Fruit fly (Drosophila melanogaster): ENCODE results near the gene CG14262.
A peak's percentile ranks its signal among the peaks of the same experiment; 100 is the strongest.

CG14262 gene

DNA sequence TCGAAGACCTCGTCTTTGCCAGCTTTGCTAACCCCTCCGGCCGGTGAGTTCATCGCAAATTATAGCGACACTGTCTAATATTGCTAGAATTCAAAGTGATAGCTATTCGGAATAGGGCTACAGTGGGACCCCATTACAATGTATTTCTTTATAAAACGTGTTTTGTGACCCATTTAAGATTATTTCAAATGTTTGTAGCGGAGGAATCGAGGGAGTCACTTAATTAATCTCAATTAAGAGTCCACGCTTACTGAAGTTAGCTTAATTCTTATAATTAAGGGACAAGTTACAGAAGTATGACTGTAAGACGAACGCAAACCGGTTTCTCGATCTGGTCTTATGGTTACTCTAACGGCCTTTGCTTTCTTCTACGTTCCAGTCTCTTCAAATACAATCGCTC is 24.4 kb upstream of the CG14262 start (continued):
- TF ChIP-seq CG11695 (GFP tag; IDR thresholded peaks at IDR 0.05) (0 out of 3 replicates have a peak, but pooled peaks have one; percentile 27), bigmax (GFP tag; optimal IDR thresholded peaks at IDR 0.05) (no peak), dati (GFP tag; IDR thresholded peaks at IDR 0.05) (no peak), gcm (GFP tag; optimal IDR thresholded peaks at IDR 0.05) (no peak), grau (tag; optimal IDR thresholded peaks at IDR 0.05) (peak; percentile 92), Optix (GFP tag; IDR thresholded peaks at IDR 0.05) (no peak), sens (GFP tag) (peak; percentile 91), sima (GFP tag; optimal IDR thresholded peaks at IDR 0.05) (no peak), D (optimal IDR thresholded peaks at IDR 0.05) (no peak), D (GFP tag; optimal IDR thresholded peaks at IDR 0.05) (no peak), CG8765 (GFP tag; IDR thresholded peaks at IDR 0.05) (peak; percentile 30; the same call in 1 of the 2 replicates), CG18476 (GFP tag; optimal IDR thresholded peaks at IDR 0.05) (peak; percentile 21), nmo (GFP tag; optimal IDR thresholded peaks at IDR 0.05) (peak; percentile 37), Med (GFP tag) (peak; percentile 93), CG30020 (tag; optimal IDR thresholded peaks at IDR 0.05) (no peak), HmgZ (tag; optimal IDR thresholded peaks at IDR 0.05) (peak; percentile 10), ind (GFP tag; optimal IDR thresholded peaks at IDR 0.05) (peak; percentile 45), Hr78 (GFP tag; optimal IDR thresholded peaks at IDR 0.05) (no peak), CG17186 (GFP tag; optimal IDR thresholded peaks at IDR 0.05) (no peak), Xrp1 (GFP tag; IDR thresholded peaks at IDR 0.05) (peak; percentile 53; the same call in 1 of the 2 replicates), crc (GFP tag; optimal IDR thresholded peaks at IDR 0.05) (no peak), Lim3 (GFP tag; IDR thresholded peaks at IDR 0.05) (no peak), chn (GFP tag; optimal IDR thresholded peaks at IDR 0.05) (no peak), CkIIα-i1 (GFP tag; IDR thresholded peaks at IDR 0.05) (no peak), p53 (GFP tag; optimal IDR thresholded peaks at IDR 0.05) (no peak), Hey (tag; optimal IDR thresholded peaks at IDR 0.05) (no peak), CG2116 (GFP tag; optimal IDR thresholded peaks at IDR 0.05) (no peak), psq (GFP tag; optimal IDR thresholded peaks at IDR 0.05) (no peak), CG34422 (GFP tag; IDR thresholded peaks at IDR 0.05) (peak; percentile 36; the same call in 1 of the 3 replicates), CG12155 (GFP tag; optimal IDR thresholded peaks at IDR 0.05) (no peak), Antp (GFP tag; optimal IDR thresholded peaks at IDR 0.05) (peak; percentile 12), CG43689 (GFP tag; IDR thresholded peaks at IDR 0.05) (no peak), seq (GFP tag; IDR thresholded peaks at IDR 0.05) (no peak), nerfin-2 (GFP tag; IDR thresholded peaks at IDR 0.05; ENCODE audit: partially characterized antibody) (no peak), Myb (GFP tag; optimal IDR thresholded peaks at IDR 0.05) (peak; percentile 6), nerfin-1 (tag; optimal IDR thresholded peaks at IDR 0.05) (peak; percentile 8), mam (GFP tag; optimal IDR thresholded peaks at IDR 0.05) (peak; percentile 58), tio (GFP tag; optimal IDR thresholded peaks at IDR 0.05) (no peak), nau (GFP tag; optimal IDR thresholded peaks at IDR 0.05) (no peak), schlank (tag; optimal IDR thresholded peaks at IDR 0.05) (peak; percentile 13), CG32532 (GFP tag; IDR thresholded peaks at IDR 0.05) (peak; percentile 80), Adf1 (GFP tag; IDR thresholded peaks at IDR 0.05) (no peak), bbx (GFP tag; IDR thresholded peaks at IDR 0.05; ENCODE audit: partially characterized antibody) (no peak), sisA (GFP tag; IDR thresholded peaks at IDR 0.05) (peak; percentile 22; the same call in 1 of the 2 replicates), CG7357 (GFP tag; IDR thresholded peaks at IDR 0.05) (no peak), CG8944 (GFP tag; optimal IDR thresholded peaks at IDR 0.05) (no peak), CG12219 (GFP tag; optimal IDR thresholded peaks at IDR 0.05) (peak; percentile 35), Meics (GFP tag; optimal IDR thresholded peaks at IDR 0.05) (peak; percentile 42), Six4 (GFP tag; optimal IDR thresholded peaks at IDR 0.05) (peak; percentile 5), HmgD (GFP tag; optimal IDR thresholded peaks at IDR 0.05) (no peak), Usf (GFP tag; optimal IDR thresholded peaks at IDR 0.05) (no peak), NC2α (GFP tag; optimal IDR thresholded peaks at IDR 0.05) (no peak), oc (tag; optimal IDR thresholded peaks at IDR 0.05) (peak; percentile 2)
